Fruit fly (Drosophila melanogaster) whole organism: ENCODE data around the gene CG16719.

Experiments
- CG8478 ChIP-seq: fragments of >200 bp; optimal IDR thresholded peaks from 2 replicates; lab custom pipeline; 2018; ENCODE audit warnings: inconsistent platforms
- Dll ChIP-seq: fragments of >200 bp; optimal IDR thresholded peaks from 2 replicates; lab custom pipeline; 2017
- EcR ChIP-seq, 2 experiments: fragments of >200 bp; optimal IDR thresholded peaks; 2 replicates each; lab custom pipeline; 2017; ENCODE audit warnings: missing biosample characterization in 2 of 2, missing genetic modification characterization in 2 of 2, missing genetic modification reagents in 2 of 2
- pan ChIP-seq: fragments of >200 bp; optimal IDR thresholded peaks from 2 replicates; lab custom pipeline; 2017
- psq ChIP-seq: fragments of >200 bp; optimal IDR thresholded peaks from 2 replicates; lab custom pipeline; 2017
- usp ChIP-seq: fragments of >200 bp; optimal IDR thresholded peaks from 2 replicates; lab custom pipeline; 2017; ENCODE audit warnings: missing biosample characterization, missing genetic modification characterization, mixed read lengths

The CG16719 gene

dm6 chr3L:9713828-9714536, 29.0 kb downstream of the CG16719 start, which contains the start of gene vsg:
TSS of gene vsg (plus strand) at chr3L:9714324.
- no peak for TF ChIP-seq CG8478 (lab: Kevin White, UChicago)
- TF ChIP-seq Dll (lab: Kevin White, UChicago) = no peak
- no peak for TF ChIP-seq usp
- TF ChIP-seq EcR (GFP tag; optimal IDR thresholded peaks at IDR 0.05; lab: Kevin White, UChicago) = no peak
- no peak for TF ChIP-seq psq (lab: Kevin White, UChicago)
- no peak for TF ChIP-seq pan (lab: Kevin White, UChicago)

- TF ChIP-seq psq (lab: Kevin White, UChicago) (no peak), pan (lab: Kevin White, UChicago) (no peak), CG8478 (lab: Kevin White, UChicago) (no peak), usp (no peak), Dll (lab: Kevin White, UChicago) (no peak), EcR (GFP tag; optimal IDR thresholded peaks at IDR 0.05; lab: Kevin White, UChicago) (no peak)
Measured at dm6 chr3L:9714537-9715144, 29.7 kb downstream of the CG16719 start.

- TF ChIP-seq CG8478 (lab: Kevin White, UChicago) (no peak), usp (no peak), Dll (lab: Kevin White, UChicago) (no peak), EcR (GFP tag; optimal IDR thresholded peaks at IDR 0.05; lab: Kevin White, UChicago) (no peak), psq (lab: Kevin White, UChicago) (no peak), pan (lab: Kevin White, UChicago) (no peak)
Measured at dm6 chr3L:9716595-9716994, 31.6 kb downstream of the CG16719 start.

- TF ChIP-seq pan (lab: Kevin White, UChicago) (no peak), usp (no peak), EcR (GFP tag; optimal IDR thresholded peaks at IDR 0.05; lab: Kevin White, UChicago) (no peak), CG8478 (lab: Kevin White, UChicago) (no peak), psq (lab: Kevin White, UChicago) (no peak), Dll (lab: Kevin White, UChicago) (no peak)
Measured at dm6 chr3L:9717101-9717500, 32.1 kb downstream of the CG16719 start.

dm6 chr3L:9717839-9718238, 32.9 kb downstream of the CG16719 start:
- TF ChIP-seq CG8478 (lab: Kevin White, UChicago) (no peak), EcR (GFP tag; optimal IDR thresholded peaks at IDR 0.05; lab: Kevin White, UChicago) (no peak), pan (lab: Kevin White, UChicago) (no peak), psq (lab: Kevin White, UChicago) (no peak), Dll (lab: Kevin White, UChicago) (no peak), usp (no peak)

dm6 chr3L:9718929-9719328, 34.0 kb downstream of the CG16719 start, which contains the start of the genes CG18178 and CG14174:
TSS of gene CG18178 (minus strand) at chr3L:9719144.
TSS of gene CG14174 (plus strand) at chr3L:9719328.
- no peak for TF ChIP-seq psq (lab: Kevin White, UChicago)
- no peak for TF ChIP-seq EcR (GFP tag; optimal IDR thresholded peaks at IDR 0.05; lab: Kevin White, UChicago)
- no peak for TF ChIP-seq Dll (lab: Kevin White, UChicago)
- no peak for TF ChIP-seq pan (lab: Kevin White, UChicago)
- TF ChIP-seq usp = no peak
- no peak for TF ChIP-seq CG8478 (lab: Kevin White, UChicago)

- TF ChIP-seq psq (lab: Kevin White, UChicago) = no peak
- no peak for TF ChIP-seq Dll (lab: Kevin White, UChicago)
- no peak for TF ChIP-seq EcR (GFP tag; optimal IDR thresholded peaks at IDR 0.05; lab: Kevin White, UChicago)
- no peak for TF ChIP-seq usp
- TF ChIP-seq CG8478 (lab: Kevin White, UChicago) = no peak
- no peak for TF ChIP-seq pan (lab: Kevin White, UChicago)
Measured at dm6 chr3L:9720102-9720501, 35.1 kb downstream of the CG16719 start.

- no peak for TF ChIP-seq EcR (GFP tag; optimal IDR thresholded peaks at IDR 0.05; lab: Kevin White, UChicago)
Measured at dm6 chr3L:9723108-9723507, 38.1 kb downstream of the CG16719 start, which contains the start of the genes nbs and defl. TSS of gene nbs (minus strand) at chr3L:9723194. TSS of gene defl (plus strand) at chr3L:9723423.

- no peak for TF ChIP-seq Dll (lab: Kevin White, UChicago)
- no peak for TF ChIP-seq usp
- TF ChIP-seq EcR (GFP tag; optimal IDR thresholded peaks at IDR 0.05; lab: Kevin White, UChicago) = no peak
- TF ChIP-seq psq (lab: Kevin White, UChicago) = no peak
Measured at dm6 chr3L:9726707-9727106, 41.7 kb downstream of the CG16719 start, which contains the start of gene Naa60. TSS of gene Naa60 (plus strand) at chr3L:9726895.

- TF ChIP-seq EcR (GFP tag; optimal IDR thresholded peaks at IDR 0.05; lab: Kevin White, UChicago) (no peak), usp (no peak), psq (lab: Kevin White, UChicago) (no peak), Dll (lab: Kevin White, UChicago) (no peak), pan (lab: Kevin White, UChicago) (no peak), CG8478 (lab: Kevin White, UChicago) (no peak)
Measured at dm6 chr3L:9729795-9730421, 44.9 kb downstream of the CG16719 start, which contains the start of gene ATPsynB. TSS of gene ATPsynB (plus strand) at chr3L:9729999.

dm6 chr3L:9733563-9733962, 48.6 kb downstream of the CG16719 start, which contains the start of gene CG6749:
TSS of gene CG6749 (minus strand) at chr3L:9733807.
- no peak for TF ChIP-seq usp
- TF ChIP-seq pan (lab: Kevin White, UChicago) = no peak
